Fruit fly (Drosophila melanogaster): ENCODE measurements around the gene CG42300.
A peak's percentile ranks its signal among the peaks of the same experiment; 100 is the strongest.

Gene CG42300

dm6 chrX:15599697-15600096, 43.9 kb upstream of the CG42300 start (continued):
- TF ChIP-seq Six4 (GFP tag; optimal IDR thresholded peaks at IDR 0.05) (peak; percentile 33), Elba2 (GFP tag; optimal IDR thresholded peaks at IDR 0.05) (no peak), Meics (GFP tag; optimal IDR thresholded peaks at IDR 0.05) (peak; percentile 55), odd (GFP tag; optimal IDR thresholded peaks at IDR 0.05) (peak; percentile 26), Sox102F (GFP tag; optimal IDR thresholded peaks at IDR 0.05) (peak; percentile 75), run (tag; optimal IDR thresholded peaks at IDR 0.05) (no peak), tgo (GFP tag; IDR thresholded peaks at IDR 0.05) (peak; percentile 59; the same call in 2 of the 3 replicates), CG5245 (GFP tag; optimal IDR thresholded peaks at IDR 0.05) (peak; percentile 22)

DNA sequence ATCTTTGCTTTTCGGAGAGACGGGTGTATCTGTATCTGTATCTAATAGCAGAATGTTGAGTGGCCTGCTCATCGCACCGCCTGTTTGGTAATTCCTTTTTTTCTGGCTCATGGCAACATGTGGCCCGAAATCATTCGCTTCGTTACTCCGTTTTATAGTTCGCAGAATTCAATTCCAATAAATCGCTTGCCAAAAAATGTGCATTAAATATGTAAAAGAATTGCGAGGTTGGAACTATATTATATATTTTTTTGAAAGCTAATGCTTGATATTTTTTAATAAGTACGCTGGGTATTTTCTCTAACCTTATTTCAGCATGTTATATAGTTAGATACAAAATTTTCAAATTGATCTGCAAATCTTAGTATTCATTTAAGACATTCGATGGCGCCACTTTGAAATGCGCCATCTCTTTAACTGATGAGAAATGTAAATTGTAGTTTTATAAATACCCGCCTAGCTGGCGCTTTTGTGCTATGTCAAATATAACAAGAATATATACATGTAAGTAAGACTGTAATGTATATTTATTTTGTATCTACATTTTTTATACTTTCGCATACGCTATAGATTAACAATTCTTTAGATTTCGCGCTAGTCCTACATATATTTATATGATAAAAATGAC, 38.5 kb upstream of the CG42300 start:
- TF ChIP-seq CG7987 (GFP tag; optimal IDR thresholded peaks at IDR 0.05), result no peak
- TF ChIP-seq CG31441 (GFP tag; IDR thresholded peaks at IDR 0.05), result no peak
- no peak for TF ChIP-seq nerfin-2 (GFP tag; IDR thresholded peaks at IDR 0.05; ENCODE audit: partially characterized antibody)
- peak; percentile 23 for TF ChIP-seq CG30403 (GFP tag; optimal IDR thresholded peaks at IDR 0.05)
- peak; percentile 73 for TF ChIP-seq NFAT (GFP tag; IDR thresholded peaks at IDR 0.05)
- TF ChIP-seq mirr (GFP tag; optimal IDR thresholded peaks at IDR 0.05), result no peak
- TF ChIP-seq gem (tag; optimal IDR thresholded peaks at IDR 0.05), result peak; percentile 35
- no peak for TF ChIP-seq Ravus (GFP tag; IDR thresholded peaks at IDR 0.05)
- no peak for TF ChIP-seq CG12155 (GFP tag; optimal IDR thresholded peaks at IDR 0.05)
- peak in 1 of 2 experiments; percentile 13 for TF ChIP-seq Pdp1 (GFP tag; optimal IDR thresholded peaks at IDR 0.05)
- TF ChIP-seq CG8944 (GFP tag; optimal IDR thresholded peaks at IDR 0.05), result peak; percentile 9
- TF ChIP-seq CG32767 (GFP tag; IDR thresholded peaks at IDR 0.05), result no peak
- no peak for TF ChIP-seq CG18262 (tag; optimal IDR thresholded peaks at IDR 0.05)
- no peak for TF ChIP-seq ro (GFP tag; IDR thresholded peaks at IDR 0.05)
- no peak for TF ChIP-seq disco-r (GFP tag; optimal IDR thresholded peaks at IDR 0.05)
- no peak for TF ChIP-seq Dref (GFP tag; IDR thresholded peaks at IDR 0.05)
- TF ChIP-seq CG30431 (GFP tag; optimal IDR thresholded peaks at IDR 0.05), result no peak
- TF ChIP-seq Rfx (GFP tag; IDR thresholded peaks at IDR 0.05), result peak; percentile 80
- no peak for TF ChIP-seq Max (GFP tag; optimal IDR thresholded peaks at IDR 0.05)
- peak; percentile 34; the same call in 1 of the 2 replicates for TF ChIP-seq Taf1 (GFP tag; IDR thresholded peaks at IDR 0.05)
- TF ChIP-seq dmrt99B (tag; optimal IDR thresholded peaks at IDR 0.05), result no peak
- TF ChIP-seq dimm (GFP tag; IDR thresholded peaks at IDR 0.05), result no peak
- no peak for TF ChIP-seq corto (GFP tag; optimal IDR thresholded peaks at IDR 0.05)
- no peak for TF ChIP-seq CG2678 (tag; optimal IDR thresholded peaks at IDR 0.05)
- no peak for TF ChIP-seq Atf3 (GFP tag; optimal IDR thresholded peaks at IDR 0.05)
- TF ChIP-seq Deaf1 (tag; optimal IDR thresholded peaks at IDR 0.05), result no peak
- TF ChIP-seq vvl (GFP tag; IDR thresholded peaks at IDR 0.05), result peak; percentile 70
- TF ChIP-seq kni (GFP tag; optimal IDR thresholded peaks at IDR 0.05), result no peak
- TF ChIP-seq pzg (GFP tag; optimal IDR thresholded peaks at IDR 0.05), result no peak
- no peak for TF ChIP-seq CrebB (tag; optimal IDR thresholded peaks at IDR 0.05)
- TF ChIP-seq CG17612 (GFP tag; IDR thresholded peaks at IDR 0.05), result no peak
- TF ChIP-seq slou (GFP tag; optimal IDR thresholded peaks at IDR 0.05), result no peak
- no peak for TF ChIP-seq Dek (tag; optimal IDR thresholded peaks at IDR 0.05)
- TF ChIP-seq trem (tag; optimal IDR thresholded peaks at IDR 0.05), result peak; percentile 31
- no peak for TF ChIP-seq mld (GFP tag; IDR thresholded peaks at IDR 0.05; ENCODE audit: partially characterized antibody)
- no peak for TF ChIP-seq CG12659 (GFP tag; optimal IDR thresholded peaks at IDR 0.05)
- TF ChIP-seq Ada2b (GFP tag; IDR thresholded peaks at IDR 0.05), result no peak
- peak in 1 of 2 experiments; percentile 2 for TF ChIP-seq bsh (GFP tag; optimal IDR thresholded peaks at IDR 0.05)
- no peak for TF ChIP-seq Kr (GFP tag; optimal IDR thresholded peaks at IDR 0.05)
- TF ChIP-seq CG9932 (GFP tag; IDR thresholded peaks at IDR 0.05), result peak; percentile 78
- no peak for TF ChIP-seq crol (GFP tag; IDR thresholded peaks at IDR 0.05)
- no peak for TF ChIP-seq B-H1 (GFP tag; IDR thresholded peaks at IDR 0.05)

All from whole organism, embryonic.